Fruit fly (Drosophila melanogaster): ENCODE measurements around the gene osa.

Gene osa

DNA sequence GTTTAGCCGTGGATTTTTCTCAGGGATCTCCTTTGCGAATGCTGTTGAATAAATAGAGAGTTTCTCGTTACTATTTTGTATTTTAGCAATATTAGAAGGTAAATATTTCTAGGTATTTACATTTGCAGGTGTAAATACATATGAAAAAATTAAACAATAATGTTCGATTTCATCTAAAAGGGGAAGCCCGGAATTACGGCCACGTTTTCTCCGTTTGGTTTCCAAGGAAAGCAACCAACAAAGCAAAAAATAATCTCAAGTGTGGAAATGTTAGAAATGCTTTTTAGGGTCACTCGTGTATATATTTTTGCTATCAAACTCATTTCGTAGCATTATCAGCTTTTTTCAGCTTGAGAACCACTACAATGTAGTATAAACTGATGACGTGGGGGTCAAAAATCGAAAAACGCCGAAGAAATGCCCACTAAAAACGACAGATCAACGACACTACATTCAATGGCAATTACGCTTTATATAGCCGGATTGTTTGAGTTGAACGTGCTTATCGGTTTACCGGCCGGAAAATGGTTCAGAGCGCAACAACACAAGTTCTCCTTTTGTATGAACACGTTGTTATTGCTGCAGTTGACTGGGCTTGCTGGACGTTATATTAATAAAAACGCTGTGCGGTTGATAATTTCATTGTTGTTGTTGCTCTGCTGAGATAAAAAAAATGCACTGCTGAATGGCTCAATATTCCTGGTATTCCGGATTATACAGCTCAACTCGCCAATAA lies 39.8 kb downstream of the osa start (continued):
- TF ChIP-seq hb (GFP tag; IDR thresholded peaks at IDR 0.05; ENCODE audit: partially characterized antibody), result no peak
- TF ChIP-seq lola (GFP tag; optimal IDR thresholded peaks at IDR 0.05), result no peak
- TF ChIP-seq lbe (GFP tag; optimal IDR thresholded peaks at IDR 0.05), result peak; percentile 24
- TF ChIP-seq CG15696 (tag; optimal IDR thresholded peaks at IDR 0.05), result no peak
- no peak for TF ChIP-seq C15 (GFP tag; IDR thresholded peaks at IDR 0.05)
- peak; percentile 11 for TF ChIP-seq Xbp1 (GFP tag; optimal IDR thresholded peaks at IDR 0.05)
- peak in 1 of 2 experiments; percentile 79 for TF ChIP-seq Hr78 (GFP tag; optimal IDR thresholded peaks at IDR 0.05)

DNA sequence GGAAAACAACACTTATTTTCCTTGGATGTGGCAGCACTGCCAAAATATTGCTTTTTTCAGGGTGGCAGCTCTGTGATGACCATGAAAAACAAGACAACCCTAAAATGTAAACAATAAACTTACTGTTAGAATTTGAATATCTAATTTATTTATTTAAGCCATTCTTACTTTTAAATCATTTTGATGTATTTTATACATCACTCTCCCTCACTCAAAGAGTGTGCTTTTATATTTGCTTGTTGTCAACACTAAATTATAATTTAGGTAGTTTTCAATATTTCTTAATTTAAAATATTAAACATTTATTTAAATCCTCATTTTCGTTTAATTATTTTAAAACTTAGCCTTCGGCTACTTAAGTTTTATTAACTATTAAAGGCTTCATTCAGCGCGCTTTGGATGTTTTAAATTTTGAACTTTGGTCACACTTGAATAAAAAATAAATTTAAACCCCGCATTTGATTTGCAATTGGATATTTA lies 47.3 kb downstream of the osa start, which contains the start of the genes CG7523 and Mps1:
TSS of gene CG7523 (minus strand) at position 39 of the 480 bp plus-strand sequence.
TSS of gene Mps1 (plus strand) at position 415 of the 480 bp plus-strand sequence.
- TF ChIP-seq Ets97D (GFP tag; optimal IDR thresholded peaks at IDR 0.05), result peak; percentile 57
- peak; percentile 16 for TF ChIP-seq CoRest (tag; optimal IDR thresholded peaks at IDR 0.05)
- peak; percentile 41 for TF ChIP-seq CG10431 (GFP tag; optimal IDR thresholded peaks at IDR 0.05)
- TF ChIP-seq gcm (GFP tag; optimal IDR thresholded peaks at IDR 0.05), result peak; percentile 20
- TF ChIP-seq Hr51 (GFP tag; optimal IDR thresholded peaks at IDR 0.05), result no peak
- peak; percentile 3 for TF ChIP-seq pfk (GFP tag; optimal IDR thresholded peaks at IDR 0.05)
- TF ChIP-seq Dll (GFP tag; IDR thresholded peaks at IDR 0.05; ENCODE audit: partially characterized antibody), result 0 out of 4 replicates have a peak, but pooled peaks have one; percentile 22
- no peak for TF ChIP-seq CG10565 (GFP tag; optimal IDR thresholded peaks at IDR 0.05)
- peak; percentile 29 for TF ChIP-seq CG30403 (GFP tag; optimal IDR thresholded peaks at IDR 0.05)
- no peak for TF ChIP-seq mld (GFP tag; IDR thresholded peaks at IDR 0.05; ENCODE audit: partially characterized antibody)
- no peak for TF ChIP-seq Oli (tag; optimal IDR thresholded peaks at IDR 0.05)
- no peak for TF ChIP-seq crc (GFP tag; optimal IDR thresholded peaks at IDR 0.05)
- TF ChIP-seq Poxn (GFP tag; IDR thresholded peaks at IDR 0.05), result no peak
- TF ChIP-seq CG17361 (GFP tag; IDR thresholded peaks at IDR 0.05), result peak; percentile 59; the same call in 2 of the 3 replicates
- TF ChIP-seq Deaf1 (tag; optimal IDR thresholded peaks at IDR 0.05), result no peak
- peak; percentile 9 for TF ChIP-seq CG3995 (GFP tag; optimal IDR thresholded peaks at IDR 0.05)
- peak; percentile 83; the same call in 1 of the 2 replicates for TF ChIP-seq E2f2 (GFP tag; IDR thresholded peaks at IDR 0.05)
- peak; percentile 4 for TF ChIP-seq Xbp1 (GFP tag; optimal IDR thresholded peaks at IDR 0.05)
- peak; percentile 82 for TF ChIP-seq trem (tag; optimal IDR thresholded peaks at IDR 0.05)
- no peak for TF ChIP-seq CG8478 (optimal IDR thresholded peaks at IDR 0.05)
- 0 out of 3 replicates have a peak, but pooled peaks have one; percentile 26 for TF ChIP-seq knrl (GFP tag; IDR thresholded peaks at IDR 0.05; ENCODE audit: partially characterized antibody)
- no peak for TF ChIP-seq CG13123 (GFP tag; optimal IDR thresholded peaks at IDR 0.05)
- TF ChIP-seq CG11085 (GFP tag; IDR thresholded peaks at IDR 0.05), result no peak
- TF ChIP-seq ftz-f1 (GFP tag; optimal IDR thresholded peaks at IDR 0.05), result peak; percentile 98
- TF ChIP-seq sens (GFP tag), result peak; percentile 39
- peak; percentile 44 for TF ChIP-seq CG17829 (tag; optimal IDR thresholded peaks at IDR 0.05)
- TF ChIP-seq NFAT (GFP tag; IDR thresholded peaks at IDR 0.05), result peak; percentile 6; the same call in 1 of the 2 replicates
- TF ChIP-seq Myb (GFP tag; optimal IDR thresholded peaks at IDR 0.05), result peak; percentile 91
- no peak for TF ChIP-seq CG12236 (GFP tag; optimal IDR thresholded peaks at IDR 0.05)
- TF ChIP-seq tap (tag; optimal IDR thresholded peaks at IDR 0.05), result no peak
- no peak for TF ChIP-seq TFAM (GFP tag; optimal IDR thresholded peaks at IDR 0.05)
- no peak for TF ChIP-seq ems (GFP tag; optimal IDR thresholded peaks at IDR 0.05)
- no peak for TF ChIP-seq pan (optimal IDR thresholded peaks at IDR 0.05)
- TF ChIP-seq pan (GFP tag; optimal IDR thresholded peaks at IDR 0.05 in 1 of 2, IDR thresholded peaks at IDR 0.05 in 1 of 2), result peak in 1 of 2 experiments; percentile 31
- TF ChIP-seq Sry-δ (GFP tag; optimal IDR thresholded peaks at IDR 0.05), result peak; percentile 43
- TF ChIP-seq ci (GFP tag; IDR thresholded peaks at IDR 0.05), result peak; percentile 25; the same call in 1 of the 3 replicates
- TF ChIP-seq Dp (GFP tag; optimal IDR thresholded peaks at IDR 0.05), result peak; percentile 78
- TF ChIP-seq Nf-YB (GFP tag; optimal IDR thresholded peaks at IDR 0.05), result peak; percentile 33
- peak; percentile 37 for TF ChIP-seq sug (tag; optimal IDR thresholded peaks at IDR 0.05)
- TF ChIP-seq kay (GFP tag; optimal IDR thresholded peaks at IDR 0.05), result peak; percentile 65
- no peak for TF ChIP-seq CG17359 (tag; optimal IDR thresholded peaks at IDR 0.05)
